Worm (Caenorhabditis elegans): Measurements from ENCODE around the gene H06I04.3.

ce11 chrIII:3112616-3113015 is 42.3 kb downstream of the H06I04.3 start:
- TF ChIP-seq him-1 (tag; optimal IDR thresholded peaks at IDR 0.05) (no peak), W03F9.2 (tag; optimal IDR thresholded peaks at IDR 0.05) (no peak), dao-5 (tag; optimal IDR thresholded peaks at IDR 0.05) (no peak)
